Fruit fly (Drosophila melanogaster) whole organism, embryonic: Measurements from ENCODE around the gene CG14564.

ENCODE experiments used
- Adf1 ChIP-seq: fragments of 200-800 bp; sonication (Bioruptor generic); IDR thresholded peaks from 2 replicates; pipeline ENCODE4 v1.3.6; 2022; ENCODE audit warnings: missing biosample characterization, missing genetic modification characterization
- Atf3 ChIP-seq: fragments of 200-800 bp; sonication (Bioruptor generic); optimal IDR thresholded peaks from 3 replicates; lab custom pipeline; 2016; ENCODE audit warnings: missing biosample characterization, missing genetic modification characterization
- CG10462 ChIP-seq: fragments of 200-800 bp; sonication (Bioruptor generic); optimal IDR thresholded peaks from 2 replicates; lab custom pipeline; 2016; ENCODE audit warnings: missing biosample characterization, missing genetic modification characterization
- CG11085 ChIP-seq: fragments of 200-800 bp; sonication (Bioruptor generic); IDR thresholded peaks from 2 replicates; pipeline ENCODE4 v1.3.6; 2022; ENCODE audit warnings: missing biosample characterization, missing genetic modification characterization
- CG16779 ChIP-seq: fragments of 200-800 bp; sonication (Bioruptor generic); IDR thresholded peaks from 2 replicates; pipeline ENCODE4 v1.3.6; 2022; ENCODE audit warnings: missing biosample characterization, missing genetic modification characterization
- CG16815 ChIP-seq: fragments of 200-800 bp; sonication (Bioruptor generic); optimal IDR thresholded peaks from 3 replicates; lab custom pipeline; 2017; ENCODE audit warnings: missing biosample characterization, mild to moderate bottlenecking, missing genetic modification characterization
- CG1792 ChIP-seq: fragments of 200-800 bp; sonication (Bioruptor generic); optimal IDR thresholded peaks from 2 replicates; lab custom pipeline; 2016; ENCODE audit warnings: missing biosample characterization, missing genetic modification characterization
- CG32767 ChIP-seq: fragments of 200-800 bp; sonication (Bioruptor generic); IDR thresholded peaks from 2 replicates; pipeline ENCODE4 v1.3.6; 2022; ENCODE audit warnings: missing biosample characterization, missing genetic modification characterization
- CG33213 ChIP-seq: fragments of 200-800 bp; sonication (Bioruptor generic); optimal IDR thresholded peaks from 3 replicates; lab custom pipeline; 2016; ENCODE audit warnings: missing biosample characterization, missing genetic modification characterization
- CG4617 ChIP-seq: fragments of 200-800 bp; sonication (Bioruptor generic); optimal IDR thresholded peaks from 3 replicates; lab custom pipeline; 2016; ENCODE audit warnings: missing biosample characterization, missing genetic modification characterization, borderline replicate concordance
- CG4820 ChIP-seq: fragments of 200-800 bp; sonication (Bioruptor generic); optimal IDR thresholded peaks from 3 replicates; lab custom pipeline; 2016; ENCODE audit warnings: missing biosample characterization, missing genetic modification characterization
- CG5180 ChIP-seq: fragments of 200-800 bp; sonication (Bioruptor generic); optimal IDR thresholded peaks from 3 replicates; lab custom pipeline; 2017; ENCODE audit warnings: missing biosample characterization, missing genetic modification characterization, mild to moderate bottlenecking, moderate library complexity, missing genetic modification reagents
- CG8924 ChIP-seq: fragments of 200-800 bp; optimal IDR thresholded peaks from 3 replicates; lab custom pipeline; 2019; ENCODE audit warnings: missing biosample characterization, mild to moderate bottlenecking, missing genetic modification characterization, moderate library complexity
- CG9932 ChIP-seq: fragments of 200-800 bp; sonication (Bioruptor generic); IDR thresholded peaks from 2 replicates; pipeline ENCODE4 v1.3.6; 2022; ENCODE audit warnings: missing biosample characterization, missing genetic modification characterization
- CHES-1-like ChIP-seq: fragments of 200-800 bp; sonication (Bioruptor generic); optimal IDR thresholded peaks from 2 replicates; lab custom pipeline; 2016; ENCODE audit warnings: missing biosample characterization, missing genetic modification characterization
- Chrac-16 ChIP-seq: fragments of 200-800 bp; sonication (Bioruptor generic); optimal IDR thresholded peaks from 3 replicates; lab custom pipeline; 2016; ENCODE audit warnings: missing biosample characterization, missing genetic modification characterization
- CkIIα-i1 ChIP-seq: fragments of 200-800 bp; sonication (Bioruptor generic); IDR thresholded peaks from 2 replicates; pipeline ENCODE4 v1.3.6; 2022; ENCODE audit warnings: missing biosample characterization, missing genetic modification characterization
- D19A ChIP-seq: fragments of 200-800 bp; optimal IDR thresholded peaks from 3 replicates; lab custom pipeline; 2019; ENCODE audit warnings: missing biosample characterization, mild to moderate bottlenecking, missing genetic modification characterization, moderate library complexity
- Dbx ChIP-seq: fragments of 200-800 bp; sonication (Bioruptor generic); IDR thresholded peaks from 3 replicates; pipeline ENCODE4 v1.3.6; 2022; ENCODE audit warnings: missing biosample characterization, missing genetic modification characterization
- Dek ChIP-seq: fragments of 200-800 bp; sonication (Bioruptor generic); optimal IDR thresholded peaks from 3 replicates; lab custom pipeline; 2019; ENCODE audit warnings: missing biosample characterization, mild to moderate bottlenecking, missing genetic modification characterization, moderate library complexity
- Dfd ChIP-seq, 2 experiments: fragments of >200 bp; optimal IDR thresholded peaks; 2 replicates each; lab custom pipeline; 2017; ENCODE audit warnings: missing biosample characterization in 2 of 2, missing genetic modification characterization in 2 of 2
- Gug ChIP-seq: fragments of 200-800 bp; sonication (Bioruptor generic); IDR thresholded peaks from 4 replicates; pipeline ENCODE4 v1.3.6; 2022; ENCODE audit warnings: missing biosample characterization, missing genetic modification characterization
- Hr39 ChIP-seq: fragments of >200 bp; optimal IDR thresholded peaks from 2 replicates; lab custom pipeline; 2017
- Hr78 ChIP-seq, 2 experiments: fragments of 200-800 bp in 1 of 2; fragments of >200 bp in 1 of 2; sonication (Bioruptor generic) in 1 of 2; optimal IDR thresholded peaks; 2 replicates each; lab custom pipeline; 2017 to 2019; ENCODE audit warnings: missing biosample characterization in 2 of 2, missing genetic modification characterization in 2 of 2, mild to moderate bottlenecking in 1 of 2, moderate library complexity in 1 of 2
- MBD-R2 ChIP-seq: fragments of 200-800 bp; sonication (Bioruptor generic); IDR thresholded peaks from 2 replicates; pipeline ENCODE4 v1.3.6; 2022; ENCODE audit warnings: missing biosample characterization, missing genetic modification characterization
- MTF-1 ChIP-seq: fragments of 200-800 bp; sonication (Bioruptor generic); optimal IDR thresholded peaks from 2 replicates; lab custom pipeline; 2018; ENCODE audit warnings: missing biosample characterization, mild to moderate bottlenecking, missing genetic modification characterization, borderline replicate concordance
- Myb ChIP-seq: fragments of 200-800 bp; sonication (Bioruptor generic); optimal IDR thresholded peaks from 2 replicates; lab custom pipeline; 2016; ENCODE audit warnings: missing biosample characterization, missing genetic modification characterization
- NK7.1 ChIP-seq: fragments of 200-800 bp; sonication (Bioruptor generic); optimal IDR thresholded peaks from 3 replicates; lab custom pipeline; 2016; ENCODE audit warnings: missing biosample characterization, missing genetic modification characterization
- Opbp ChIP-seq: fragments of 200-800 bp; sonication (Bioruptor generic); IDR thresholded peaks from 3 replicates; pipeline ENCODE4 v1.3.6; 2022; ENCODE audit warnings: missing biosample characterization, missing genetic modification characterization; ENCODE audit not compliant: partially characterized antibody
- Optix ChIP-seq: fragments of 200-800 bp; sonication (Bioruptor generic); IDR thresholded peaks from 3 replicates; pipeline ENCODE4 v1.3.6; 2022; ENCODE audit warnings: missing biosample characterization, missing genetic modification characterization
- Ssrp ChIP-seq: fragments of 200-800 bp; sonication (Bioruptor generic); optimal IDR thresholded peaks from 2 replicates; lab custom pipeline; 2018; ENCODE audit warnings: missing biosample characterization, mild to moderate bottlenecking, missing genetic modification characterization, moderate library complexity
- Taf1 ChIP-seq: fragments of 200-800 bp; sonication (Bioruptor generic); IDR thresholded peaks from 2 replicates; pipeline ENCODE4 v1.3.6; 2022; ENCODE audit warnings: missing biosample characterization, missing genetic modification characterization
- YL-1 ChIP-seq: fragments of 200-800 bp; sonication (Bioruptor generic); optimal IDR thresholded peaks from 3 replicates; lab custom pipeline; 2017; ENCODE audit warnings: missing biosample characterization, mild to moderate bottlenecking, missing genetic modification characterization
- ara ChIP-seq: fragments of 200-800 bp; sonication (Bioruptor generic); IDR thresholded peaks from 2 replicates; pipeline ENCODE4 v1.3.6; 2022; ENCODE audit warnings: missing biosample characterization, missing genetic modification characterization
- cad ChIP-seq: fragments of >200 bp; optimal IDR thresholded peaks from 2 replicates; lab custom pipeline; 2017; ENCODE audit warnings: missing biosample characterization, missing genetic modification characterization
- cas ChIP-seq: fragments of 200-800 bp; sonication (Bioruptor generic); IDR thresholded peaks from 2 replicates; pipeline ENCODE4 v1.3.6; 2022; ENCODE audit warnings: missing biosample characterization, missing genetic modification characterization
- caup ChIP-seq: fragments of 200-800 bp; sonication (Bioruptor generic); optimal IDR thresholded peaks from 3 replicates; lab custom pipeline; 2017; ENCODE audit warnings: missing biosample characterization, mild to moderate bottlenecking, missing genetic modification characterization, moderate library complexity; ENCODE audit not compliant: severe bottlenecking
- esg ChIP-seq: fragments of 200-800 bp; sonication (Bioruptor generic); conservative IDR thresholded peaks from 2 replicates; pipeline ENCODE4 v1.3.6; 2022; ENCODE audit warnings: missing biosample characterization, missing genetic modification characterization
- inv ChIP-seq: fragments of 200-800 bp; sonication (Bioruptor generic); IDR thresholded peaks from 2 replicates; pipeline ENCODE4 v1.3.6; 2022; ENCODE audit warnings: missing biosample characterization, missing genetic modification characterization; ENCODE audit not compliant: partially characterized antibody
- jing ChIP-seq: fragments of 200-800 bp; sonication (Bioruptor generic); optimal IDR thresholded peaks from 2 replicates; lab custom pipeline; 2018; ENCODE audit warnings: missing biosample characterization, mild to moderate bottlenecking, missing genetic modification characterization
- luna ChIP-seq: fragments of 200-800 bp; sonication (Bioruptor generic); optimal IDR thresholded peaks from 2 replicates; lab custom pipeline; 2016; ENCODE audit warnings: missing biosample characterization, missing genetic modification characterization
- nerfin-2 ChIP-seq: fragments of 200-800 bp; sonication (Bioruptor generic); IDR thresholded peaks from 2 replicates; pipeline ENCODE4 v1.3.6; 2022; ENCODE audit warnings: missing biosample characterization, missing genetic modification characterization; ENCODE audit not compliant: partially characterized antibody
- peb ChIP-seq: fragments of 200-800 bp; sonication (Bioruptor generic); IDR thresholded peaks from 2 replicates; pipeline ENCODE4 v1.3.6; 2022; ENCODE audit warnings: missing biosample characterization, missing genetic modification characterization
- pum ChIP-seq: fragments of 200-800 bp; sonication (Bioruptor generic); optimal IDR thresholded peaks from 2 replicates; lab custom pipeline; 2016; ENCODE audit warnings: missing biosample characterization, missing genetic modification characterization
- sens ChIP-seq: fragments of 200-800 bp; sonication (Bioruptor generic); peaks from one replicate; lab custom pipeline; 2016; ENCODE audit warnings: missing biosample characterization, missing genetic modification characterization
- shn ChIP-seq: fragments of 200-800 bp; sonication (Bioruptor generic); optimal IDR thresholded peaks from 3 replicates; lab custom pipeline; 2016; ENCODE audit warnings: missing biosample characterization, missing genetic modification characterization
- sima ChIP-seq: fragments of 200-800 bp; sonication (Bioruptor generic); optimal IDR thresholded peaks from 2 replicates; lab custom pipeline; 2016; ENCODE audit warnings: missing biosample characterization, missing genetic modification characterization
- trem ChIP-seq: fragments of 200-800 bp; optimal IDR thresholded peaks from 3 replicates; lab custom pipeline; 2019; ENCODE audit warnings: missing biosample characterization, mild to moderate bottlenecking, missing genetic modification characterization, moderate library complexity
- tx ChIP-seq: fragments of 200-800 bp; sonication (Bioruptor generic); optimal IDR thresholded peaks from 2 replicates; lab custom pipeline; 2016; ENCODE audit warnings: missing biosample characterization, missing genetic modification characterization
- vnd ChIP-seq: fragments of 200-800 bp; sonication (Bioruptor generic); IDR thresholded peaks from 3 replicates; pipeline ENCODE4 v1.3.6; 2022; ENCODE audit warnings: missing biosample characterization, missing genetic modification characterization; ENCODE audit not compliant: partially characterized antibody
- wor ChIP-seq: fragments of 200-800 bp; sonication (Bioruptor generic); IDR thresholded peaks from 2 replicates; pipeline ENCODE4 v1.3.6; 2022; ENCODE audit warnings: missing biosample characterization, missing genetic modification characterization

CG14564 gene

dm6 chr3L:21727013-21727727, 29.8 kb upstream of the CG14564 start (continued):
- TF ChIP-seq inv (GFP tag; lab: Robert Waterston, UW) (no peak), CG11085 (GFP tag; lab: Robert Waterston, UW) (no peak), peb (GFP tag; lab: Robert Waterston, UW) (no peak), pum (no peak), CHES-1-like (GFP tag; lab: Kevin White, UChicago) (no peak), MTF-1 (GFP tag; lab: Kevin White, UChicago) (no peak), cad (GFP tag; lab: Kevin White, UChicago) (no peak), CkIIα-i1 (GFP tag; lab: Robert Waterston, UW) (no peak), Opbp (GFP tag; lab: Robert Waterston, UW) (no peak), tx (no peak), cas (GFP tag; lab: Robert Waterston, UW) (no peak), Hr78 (GFP tag; optimal IDR thresholded peaks at IDR 0.05; lab: Kevin White, UChicago) (no peak), Chrac-16 (GFP tag; lab: Kevin White, UChicago) (peak; percentile 15), CG8924 (peak; percentile 9), CG33213 (GFP tag; lab: Kevin White, UChicago) (no peak), vnd (no peak), CG10462 (no peak), CG16815 (no peak), MBD-R2 (GFP tag; lab: Robert Waterston, UW) (no peak), CG16779 (no peak), CG4617 (GFP tag; lab: Kevin White, UChicago) (no peak), Adf1 (no peak), ara (no peak), sima (GFP tag; lab: Kevin White, UChicago) (no peak), trem (tag; lab: Kevin White, UChicago) (peak; percentile 10), Dfd (GFP tag; optimal IDR thresholded peaks at IDR 0.05; lab: Kevin White, UChicago) (no peak), nerfin-2 (GFP tag; lab: Robert Waterston, UW) (no peak), CG1792 (GFP tag; lab: Kevin White, UChicago) (no peak), Dek (no peak), CG9932 (GFP tag; lab: Robert Waterston, UW) (no peak), esg (no peak), Myb (GFP tag; lab: Kevin White, UChicago) (no peak), D19A (tag; lab: Kevin White, UChicago) (peak; percentile 15), Ssrp (peak; percentile 33), Taf1 (GFP tag; lab: Robert Waterston, UW) (no peak), caup (GFP tag; lab: Kevin White, UChicago) (no peak), wor (GFP tag; lab: Robert Waterston, UW) (no peak), Optix (GFP tag; lab: Robert Waterston, UW) (no peak), CG5180 (no peak), Dbx (GFP tag; lab: Robert Waterston, UW) (no peak), CG32767 (no peak), YL-1 (GFP tag; lab: Kevin White, UChicago) (no peak), Atf3 (GFP tag; lab: Kevin White, UChicago) (no peak), sens (GFP tag; lab: Kevin White, UChicago) (peak; percentile 84), Hr39 (no peak), jing (GFP tag; lab: Kevin White, UChicago) (no peak), Gug (GFP tag; lab: Robert Waterston, UW) (no peak), luna (GFP tag; lab: Kevin White, UChicago) (no peak), CG4820 (peak; percentile 9), NK7.1 (GFP tag; lab: Kevin White, UChicago) (no peak), shn (GFP tag; lab: Kevin White, UChicago) (no peak)
